Worm (Caenorhabditis elegans): Measurements from ENCODE around the gene utp-20.

ce11 chrII:6526136-6526684 is 10.0 kb upstream of the utp-20 start:
- TF ChIP-seq ztf-23 (GFP tag; IDR thresholded peaks at IDR 0.05) (no peak), ztf-29 (GFP tag; IDR thresholded peaks at IDR 0.05) (no peak), flt-1 (GFP tag; IDR thresholded peaks at IDR 0.05) (no peak), tab-1 (GFP tag; IDR thresholded peaks at IDR 0.05) (no peak), T22C8.4 (GFP tag; IDR thresholded peaks at IDR 0.05) (no peak), ref-1 (GFP tag; conservative IDR thresholded peaks at IDR 0.05) (no peak), klf-2 (GFP tag; conservative IDR thresholded peaks at IDR 0.05) (no peak)

Data from whole organism, midembryonic.